Fruit fly (Drosophila melanogaster): ENCODE data around the gene CG32817.

The CG32817 gene

dm6 chrX:522357-523043 is 43.6 kb downstream of the CG32817 start (continued):
- TF ChIP-seq her (GFP tag; optimal IDR thresholded peaks at IDR 0.05) (peak; percentile 93), sc (optimal IDR thresholded peaks at IDR 0.05) (no peak), sc (GFP tag; optimal IDR thresholded peaks at IDR 0.05) (no peak), fd64A (GFP tag; optimal IDR thresholded peaks at IDR 0.05) (peak; percentile 70), CG15601 (tag; optimal IDR thresholded peaks at IDR 0.05) (peak; percentile 16), hb (GFP tag; IDR thresholded peaks at IDR 0.05; ENCODE audit: partially characterized antibody) (no peak), pzg (GFP tag; optimal IDR thresholded peaks at IDR 0.05) (peak; percentile 25), CG1832 (GFP tag; optimal IDR thresholded peaks at IDR 0.05) (peak; percentile 57), Sin3A (optimal IDR thresholded peaks at IDR 0.05) (no peak), lab (GFP tag; optimal IDR thresholded peaks at IDR 0.05) (peak; percentile 94), phol (tag; optimal IDR thresholded peaks at IDR 0.05) (peak; percentile 33), CG6791 (GFP tag; IDR thresholded peaks at IDR 0.05; ENCODE audit: partially characterized antibody) (no peak), Dll (GFP tag; IDR thresholded peaks at IDR 0.05; ENCODE audit: partially characterized antibody) (no peak), B-H1 (GFP tag; IDR thresholded peaks at IDR 0.05) (peak; percentile 62; the same call in 2 of the 3 replicates), CG17568 (GFP tag; optimal IDR thresholded peaks at IDR 0.05) (peak; percentile 65), lbe (GFP tag; optimal IDR thresholded peaks at IDR 0.05) (peak; percentile 78), fru (optimal IDR thresholded peaks at IDR 0.05) (no peak), CG10274 (GFP tag; optimal IDR thresholded peaks at IDR 0.05) (peak; percentile 43), CG17612 (GFP tag; IDR thresholded peaks at IDR 0.05) (peak; percentile 52), luna (GFP tag; optimal IDR thresholded peaks at IDR 0.05) (peak; percentile 70), Xrp1 (GFP tag; IDR thresholded peaks at IDR 0.05) (peak; percentile 86), bab2 (GFP tag; optimal IDR thresholded peaks at IDR 0.05) (peak; percentile 92), Sry-β (GFP tag; optimal IDR thresholded peaks at IDR 0.05) (no peak), CG15514 (GFP tag; optimal IDR thresholded peaks at IDR 0.05) (peak; percentile 84), CG9215 (GFP tag; IDR thresholded peaks at IDR 0.05) (peak; percentile 69; the same call in 1 of the 2 replicates), sim (GFP tag; IDR thresholded peaks at IDR 0.05) (no peak), CG3838 (GFP tag; optimal IDR thresholded peaks at IDR 0.05) (peak; percentile 74), gsb-n (tag; optimal IDR thresholded peaks at IDR 0.05) (peak; percentile 32), ash1 (GFP tag; optimal IDR thresholded peaks at IDR 0.05) (peak; percentile 93), mld (GFP tag; IDR thresholded peaks at IDR 0.05; ENCODE audit: partially characterized antibody) (no peak), gce (GFP tag; IDR thresholded peaks at IDR 0.05) (peak; percentile 66; the same call in 1 of the 3 replicates), BEAF-32 (GFP tag; optimal IDR thresholded peaks at IDR 0.05) (no peak), CG1647 (GFP tag; optimal IDR thresholded peaks at IDR 0.05) (peak; percentile 84), dimm (GFP tag; IDR thresholded peaks at IDR 0.05) (0 out of 2 replicates have a peak, but pooled peaks have one; percentile 48), chinmo (GFP tag; IDR thresholded peaks at IDR 0.05; ENCODE audit: partially characterized antibody) (peak; percentile 86; the same call in 3 of the 4 replicates), grau (tag; optimal IDR thresholded peaks at IDR 0.05) (peak; percentile 80), Adf1 (GFP tag; IDR thresholded peaks at IDR 0.05) (peak; percentile 44; the same call in 1 of the 2 replicates), Gsc (GFP tag; IDR thresholded peaks at IDR 0.05) (no peak), Oaz (GFP tag; IDR thresholded peaks at IDR 0.05) (peak; percentile 48), Sox102F (GFP tag; optimal IDR thresholded peaks at IDR 0.05) (peak; percentile 68), ewg (GFP tag; optimal IDR thresholded peaks at IDR 0.05) (peak; percentile 66), MBD-R2 (GFP tag; IDR thresholded peaks at IDR 0.05) (peak; percentile 69), zen (tag; optimal IDR thresholded peaks at IDR 0.05) (no peak), zf30C (GFP tag; optimal IDR thresholded peaks at IDR 0.05) (no peak), ci (GFP tag; IDR thresholded peaks at IDR 0.05) (peak; percentile 95), CG3847 (GFP tag; IDR thresholded peaks at IDR 0.05) (peak; percentile 87), ttk (GFP tag; IDR thresholded peaks at IDR 0.05) (peak; percentile 77), CG17385 (GFP tag; optimal IDR thresholded peaks at IDR 0.05) (peak; percentile 69), pb (GFP tag; optimal IDR thresholded peaks at IDR 0.05) (peak; percentile 73), psq (GFP tag; optimal IDR thresholded peaks at IDR 0.05) (peak; percentile 8)

Measured in whole organism, embryonic.